Worm (Caenorhabditis elegans): ENCODE data around the gene sru-29.

Gene sru-29

ce11 chrV:9811154-9811553, at the start of gene sru-29:
sru-29 (plus strand) TSS chrV:9811454.
- no peak for TF ChIP-seq unc-62 (GFP tag; optimal IDR thresholded peaks at IDR 0.05)

ce11 chrV:9763759-9764158, 47.5 kb upstream of the sru-29 start:
- TF ChIP-seq unc-62 (GFP tag; optimal IDR thresholded peaks at IDR 0.05) = no peak

- TF ChIP-seq unc-62 (GFP tag; optimal IDR thresholded peaks at IDR 0.05) = no peak
These were observed 46.7 kb upstream of the sru-29 start for ce11 chrV:9764552-9764951.

ce11 chrV:9765622-9766021, 45.6 kb upstream of the sru-29 start:
- no peak for TF ChIP-seq unc-62 (GFP tag; optimal IDR thresholded peaks at IDR 0.05)

ce11 chrV:9767941-9768340, 43.3 kb upstream of the sru-29 start:
- no peak for TF ChIP-seq unc-62 (GFP tag; optimal IDR thresholded peaks at IDR 0.05)

ce11 chrV:9768828-9769778, 42.2 kb upstream of the sru-29 start, which contains the start of gene unc-42:
unc-42 (minus strand) TSS chrV:9769391.
- TF ChIP-seq unc-62 (GFP tag; optimal IDR thresholded peaks at IDR 0.05) = no peak

ce11 chrV:9771311-9771710, 39.9 kb upstream of the sru-29 start:
- TF ChIP-seq unc-62 (GFP tag; optimal IDR thresholded peaks at IDR 0.05) = no peak

- no peak for TF ChIP-seq unc-62 (GFP tag; optimal IDR thresholded peaks at IDR 0.05)
These were observed 39.3 kb upstream of the sru-29 start, which contains the start of gene F46B6.2 for ce11 chrV:9771970-9772369. F46B6.2 (plus strand) TSS chrV:9772285.

ce11 chrV:9775734-9776133, 35.5 kb upstream of the sru-29 start, which contains the start of gene F46B6.12:
F46B6.12 (minus strand) TSS chrV:9775834.
- no peak for TF ChIP-seq unc-62 (GFP tag; optimal IDR thresholded peaks at IDR 0.05)

- no peak for TF ChIP-seq unc-62 (GFP tag; optimal IDR thresholded peaks at IDR 0.05)
These were observed 33.6 kb upstream of the sru-29 start, which contains the start of gene smg-4 for ce11 chrV:9777645-9778044. smg-4 (minus strand) TSS chrV:9777745.

- no peak for TF ChIP-seq unc-62 (GFP tag; optimal IDR thresholded peaks at IDR 0.05)
These were observed 31.8 kb upstream of the sru-29 start, which contains the start of gene F46B6.4 for ce11 chrV:9779418-9779817. F46B6.4 (minus strand) TSS chrV:9779518.

ce11 chrV:9782045-9782444, 29.2 kb upstream of the sru-29 start:
- TF ChIP-seq unc-62 (GFP tag; optimal IDR thresholded peaks at IDR 0.05) = no peak

- no peak for TF ChIP-seq unc-62 (GFP tag; optimal IDR thresholded peaks at IDR 0.05)
These were observed 28.3 kb upstream of the sru-29 start, which contains the start of gene F46B6.5 for ce11 chrV:9782969-9783368. F46B6.5 (minus strand) TSS chrV:9783069.

ce11 chrV:9784215-9784614, 27.0 kb upstream of the sru-29 start:
- no peak for TF ChIP-seq unc-62 (GFP tag; optimal IDR thresholded peaks at IDR 0.05)

- no peak for TF ChIP-seq unc-62 (GFP tag; optimal IDR thresholded peaks at IDR 0.05)
These were observed 24.5 kb upstream of the sru-29 start, which contains the start of gene F46B6.6 for ce11 chrV:9786721-9787131. F46B6.6 (minus strand) TSS chrV:9786868.

- TF ChIP-seq unc-62 (GFP tag; optimal IDR thresholded peaks at IDR 0.05) = no peak
These were observed 21.5 kb upstream of the sru-29 start, which contains the start of gene ztf-7 for ce11 chrV:9789657-9790261. ztf-7 (minus strand) TSS chrV:9789707.
